Worm (Caenorhabditis elegans) whole organism, midembryonic: ENCODE data around the gene hlh-10.

Experiments used
- T22C8.4 ChIP-seq: fragments of 200-800 bp; sonication (Bioruptor generic); IDR thresholded peaks from 2 replicates; pipeline ENCODE4 v1.3.6; 2022; ENCODE audit warnings: missing genetic modification characterization, missing compliant biosample characterization
- cog-1 ChIP-seq: sonication (generic microtip); optimal IDR thresholded peaks from 2 replicates; lab custom pipeline; 2016; ENCODE audit warnings: missing genetic modification characterization, missing compliant biosample characterization
- klf-2 ChIP-seq: fragments of 200-800 bp; sonication (Bioruptor generic); conservative IDR thresholded peaks from 2 replicates; pipeline ENCODE4 v1.3.6; 2022; ENCODE audit warnings: missing genetic modification reagents, missing genetic modification characterization, missing compliant biosample characterization
- ref-1 ChIP-seq: fragments of 200-800 bp; sonication (Bioruptor generic); conservative IDR thresholded peaks from 2 replicates; pipeline ENCODE4 v1.3.6; 2022; ENCODE audit warnings: missing genetic modification reagents, missing genetic modification characterization, missing compliant biosample characterization

- TF ChIP-seq cog-1 (tag; lab: Kevin White, UChicago) (no peak), ref-1 (GFP tag; lab: Robert Waterston, UW) (no peak), klf-2 (GFP tag; lab: Robert Waterston, UW) (no peak), T22C8.4 (no peak)
Measured at ce11 chrV:9254012-9254696, 27.9 kb downstream of the hlh-10 start, which contains the start of gene F07C3.9.
